Worm (Caenorhabditis elegans): ENCODE data around the gene dmsr-13.

dmsr-13 gene

DNA sequence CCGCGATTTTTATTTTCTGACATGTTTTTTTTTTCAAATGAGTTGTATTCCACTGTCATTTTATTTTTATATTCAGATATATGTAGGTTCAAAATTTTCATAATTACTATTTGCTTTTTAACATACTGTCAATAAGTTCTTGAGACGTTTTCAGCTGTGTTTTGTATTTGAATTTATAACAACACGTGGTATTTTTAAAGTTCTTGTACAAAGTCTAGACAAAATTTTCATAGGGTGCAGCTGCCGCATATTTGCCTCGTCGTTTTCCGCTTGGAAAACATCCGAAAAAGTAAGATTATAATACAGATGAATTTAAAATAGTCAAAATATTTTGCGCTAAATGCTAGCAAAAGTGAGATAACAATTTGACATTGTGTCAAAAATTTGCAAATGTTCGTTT, 9.1 kb upstream of the dmsr-13 start, which contains the start of gene dmsr-15:
Gene dmsr-15 (minus strand): TSS at position 101 of the 400 bp plus-strand sequence.
- TF ChIP-seq unc-62 (GFP tag; optimal IDR thresholded peaks at IDR 0.05) (no peak), pbrm-1 (GFP tag; IDR thresholded peaks at IDR 0.05) (no peak), rpc-1 (optimal IDR thresholded peaks at IDR 0.05) (no peak), rpc-1 (tag; optimal IDR thresholded peaks at IDR 0.05) (no peak), lsy-27 (tag; optimal IDR thresholded peaks at IDR 0.05; ENCODE audit: borderline replicate concordance, insufficient read depth) (no peak), egl-44 (GFP tag; IDR thresholded peaks at IDR 0.05) (no peak), ztf-22 (GFP tag; optimal IDR thresholded peaks at IDR 0.05) (no peak), F52B5.7 (tag; optimal IDR thresholded peaks at IDR 0.05) (no peak), C06A6.2 (GFP tag; conservative IDR thresholded peaks at IDR 0.05) (no peak), mes-4 (tag; optimal IDR thresholded peaks at IDR 0.05) (no peak), F23B12.7 (tag; optimal IDR thresholded peaks at IDR 0.05; ENCODE audit: insufficient read depth) (no peak)

DNA sequence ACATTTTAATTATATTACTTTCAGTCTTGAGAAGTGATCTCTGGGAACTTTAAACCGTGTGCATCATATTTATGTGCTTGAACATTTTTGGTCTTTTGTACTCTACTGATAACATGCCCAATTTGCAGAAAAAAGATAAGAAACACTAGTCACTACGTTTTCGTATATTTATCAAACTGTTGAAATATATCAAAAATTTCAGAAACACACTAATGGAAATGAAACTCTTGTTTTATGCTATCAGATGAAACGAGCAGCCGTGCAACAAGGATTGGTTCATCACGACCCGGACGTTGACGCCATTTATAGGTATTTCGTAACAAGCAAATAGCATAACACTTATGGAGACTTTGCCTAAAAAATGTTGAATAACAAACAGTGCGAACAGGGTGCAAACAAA, 3.7 kb upstream of the dmsr-13 start:
- TF ChIP-seq ets-4 (GFP tag; optimal IDR thresholded peaks at IDR 0.05) (peak; percentile 67), ztf-28 (GFP tag; IDR thresholded peaks at IDR 0.05) (no peak), snpc-1.1 (tag; optimal IDR thresholded peaks at IDR 0.05; ENCODE audit: insufficient read depth) (no peak), nhr-80 (tag; optimal IDR thresholded peaks at IDR 0.05) (peak; percentile 93), dpff-1 (tag; optimal IDR thresholded peaks at IDR 0.05) (no peak), lsy-27 (tag; optimal IDR thresholded peaks at IDR 0.05; ENCODE audit: borderline replicate concordance, insufficient read depth) (no peak), cebp-1 (GFP tag; IDR thresholded peaks at IDR 0.05) (peak; percentile 82), cebp-1 (tag; optimal IDR thresholded peaks at IDR 0.05) (no peak), ceh-91 (GFP tag; IDR thresholded peaks at IDR 0.05) (no peak), Y95B8A.8 (GFP tag; IDR thresholded peaks at IDR 0.05) (no peak)

DNA sequence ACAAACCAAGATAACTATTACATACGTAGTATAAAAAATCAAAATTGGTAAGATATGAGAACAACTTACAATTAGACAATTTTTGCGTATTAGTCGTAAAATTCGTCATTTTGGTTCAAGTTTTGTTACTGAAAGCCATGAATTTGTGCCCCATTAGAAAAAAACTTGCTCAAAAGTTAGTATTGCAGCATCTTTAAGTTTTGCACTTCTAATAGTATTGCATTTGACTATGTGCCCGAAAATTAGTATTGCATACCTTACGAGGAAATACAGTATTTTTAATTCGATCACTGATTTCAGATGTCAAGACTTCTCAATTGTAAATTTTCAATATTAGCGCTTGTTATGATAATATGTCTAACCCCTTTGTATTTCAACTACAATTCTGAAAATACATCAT, 1.8 kb upstream of the dmsr-13 start, which contains the start of gene T15B7.8:
Gene T15B7.8 (plus strand): TSS at position 301 of the 400 bp plus-strand sequence.
- no peak for TF ChIP-seq athp-1 (tag; optimal IDR thresholded peaks at IDR 0.05)
- no peak for TF ChIP-seq tbp1 (GFP tag; optimal IDR thresholded peaks at IDR 0.05)
- TF ChIP-seq aptf-2 (GFP tag; conservative IDR thresholded peaks at IDR 0.05) = no peak
- no peak for TF ChIP-seq hlh-26 (GFP tag; conservative IDR thresholded peaks at IDR 0.05)
- TF ChIP-seq F10E7.11 (tag; optimal IDR thresholded peaks at IDR 0.05) = no peak
- no peak for TF ChIP-seq nhr-179 (tag; optimal IDR thresholded peaks at IDR 0.05)
- no peak for TF ChIP-seq let-526 (GFP tag; IDR thresholded peaks at IDR 0.05)
- no peak for TF ChIP-seq ceh-91 (GFP tag; IDR thresholded peaks at IDR 0.05)

DNA sequence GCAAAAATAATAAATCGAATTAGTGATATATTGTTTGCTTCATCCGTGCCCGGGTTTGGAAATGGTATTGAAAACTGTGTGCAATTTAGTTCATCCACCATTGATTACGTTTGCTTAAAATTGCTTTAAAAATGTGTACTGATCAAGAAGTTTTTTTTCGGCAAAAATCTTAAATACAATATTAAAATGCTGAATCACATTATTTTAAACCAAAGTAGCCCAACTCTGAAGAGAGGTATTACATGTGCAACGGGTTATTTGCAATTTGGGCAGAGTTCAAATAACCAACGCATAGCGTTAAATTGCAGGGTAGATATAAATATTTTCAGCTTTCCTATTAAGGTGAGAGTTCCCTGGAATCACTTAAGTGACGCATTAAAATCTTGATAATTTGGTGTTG, 2.5 kb downstream of the dmsr-13 start, which contains the start of gene dmsr-14:
Gene dmsr-14 (minus strand): TSS at position 101 of the 400 bp plus-strand sequence.
- no peak for TF ChIP-seq ztf-22 (GFP tag; optimal IDR thresholded peaks at IDR 0.05)
- no peak for TF ChIP-seq dpff-1 (tag; optimal IDR thresholded peaks at IDR 0.05)
- no peak for TF ChIP-seq F39B2.1 (GFP tag; IDR thresholded peaks at IDR 0.05)
- TF ChIP-seq ztf-18 (tag; optimal IDR thresholded peaks at IDR 0.05) = no peak
- no peak for TF ChIP-seq ZK185.1 (tag; optimal IDR thresholded peaks at IDR 0.05; ENCODE audit: poor library complexity, severe bottlenecking)
- TF ChIP-seq hrde-1 (tag; optimal IDR thresholded peaks at IDR 0.05; ENCODE audit: borderline replicate concordance) = no peak
- no peak for TF ChIP-seq Y53G8AR.9 (GFP tag; conservative IDR thresholded peaks at IDR 0.05)
- TF ChIP-seq madf-6 (GFP tag; IDR thresholded peaks at IDR 0.05) = no peak
- TF ChIP-seq egrh-3 (GFP tag; IDR thresholded peaks at IDR 0.05) = no peak
- TF ChIP-seq F57A8.1 (GFP tag; optimal IDR thresholded peaks at IDR 0.05) = no peak
- no peak for TF ChIP-seq C17E4.6 (GFP tag; IDR thresholded peaks at IDR 0.05)
- TF ChIP-seq ets-4 (GFP tag; optimal IDR thresholded peaks at IDR 0.05) = no peak
- TF ChIP-seq snpc-1.3 (tag; optimal IDR thresholded peaks at IDR 0.05; ENCODE audit: insufficient read depth) = no peak
- TF ChIP-seq C06A6.2 (GFP tag; conservative IDR thresholded peaks at IDR 0.05) = no peak
- no peak for TF ChIP-seq mes-4 (tag; optimal IDR thresholded peaks at IDR 0.05)
